Worm (Caenorhabditis elegans): ENCODE results near the gene lido-16.

ce11 chrII:6486344-6486743 lies 1.6 kb upstream of the lido-16 start:
- TF ChIP-seq flt-1 (GFP tag; IDR thresholded peaks at IDR 0.05) (no peak), ztf-23 (GFP tag; IDR thresholded peaks at IDR 0.05) (no peak), tab-1 (GFP tag; IDR thresholded peaks at IDR 0.05) (no peak)

Measured in whole organism, midembryonic.